Worm (Caenorhabditis elegans) whole organism, L1 larva: ENCODE measurements around the gene vha-17.

Experiments used
- C04F5.9 ChIP-seq: sonication (generic microtip); optimal IDR thresholded peaks from 2 replicates; lab custom pipeline; 2016; ENCODE audit warnings: missing genetic modification characterization, missing compliant biosample characterization
- C16A3.4 ChIP-seq: fragments of 150-350 bp; optimal IDR thresholded peaks from 2 replicates; lab custom pipeline; 2014; ENCODE audit warnings: missing biosample characterization, missing genetic modification characterization
- C34B4.2 ChIP-seq: sonication (generic microtip); optimal IDR thresholded peaks from 2 replicates; lab custom pipeline; 2017; ENCODE audit warnings: mild to moderate bottlenecking, missing genetic modification characterization, missing compliant biosample characterization
- Y116A8C.19 ChIP-seq: sonication (generic microtip); optimal IDR thresholded peaks from 2 replicates; lab custom pipeline; 2016; ENCODE audit warnings: missing compliant biosample characterization, missing genetic modification characterization, borderline replicate concordance
- aha-1 ChIP-seq: fragments of 150-350 bp; optimal IDR thresholded peaks from 2 replicates; lab custom pipeline; 2014; ENCODE audit warnings: missing biosample characterization, missing genetic modification characterization
- aly-2 ChIP-seq: fragments of 150-350 bp; optimal IDR thresholded peaks from 2 replicates; lab custom pipeline; 2014; ENCODE audit warnings: missing biosample characterization, missing genetic modification characterization
- ama-1 ChIP-seq: fragments of 150-350 bp; optimal IDR thresholded peaks from 2 replicates; lab custom pipeline; 2014
- ceh-8 ChIP-seq: fragments of 200-800 bp; sonication (Bioruptor generic); optimal IDR thresholded peaks from 2 replicates; lab custom pipeline; 2018; ENCODE audit warnings: mild to moderate bottlenecking, missing genetic modification characterization, moderate library complexity, missing compliant biosample characterization
- ceh-82 ChIP-seq, 3 experiments: fragments of 150-350 bp in 1 of 3; sonication (generic microtip) in 2 of 3; optimal IDR thresholded peaks; 2 replicates each; lab custom pipeline; 2014 to 2017; ENCODE audit warnings: missing biosample characterization in 3 of 3, missing genetic modification characterization in 3 of 3
- ceh-90 ChIP-seq: sonication (generic microtip); optimal IDR thresholded peaks from 2 replicates; lab custom pipeline; 2016; ENCODE audit warnings: missing genetic modification characterization, missing compliant biosample characterization
- ces-1 ChIP-seq: fragments of 150-350 bp; optimal IDR thresholded peaks from 2 replicates; lab custom pipeline; 2014; ENCODE audit warnings: missing biosample characterization, missing genetic modification reagents, missing genetic modification characterization
- efl-1 ChIP-seq, 4 experiments: fragments of 150-350 bp; optimal IDR thresholded peaks in 3 of 4; peaks in 1 of 4; 1 replicate in 1 of 4; 2 replicates in 3 of 4; lab custom pipeline; 2014; ENCODE audit warnings: missing biosample characterization in 2 of 4, missing genetic modification characterization in 2 of 4, missing genetic modification reagents in 2 of 4
- efl-3 ChIP-seq: fragments of 200-800 bp; sonication (Bioruptor generic); optimal IDR thresholded peaks from 2 replicates; lab custom pipeline; 2018; ENCODE audit warnings: mild to moderate bottlenecking, missing genetic modification characterization, missing compliant biosample characterization
- egl-13 ChIP-seq: sonication (generic microtip); optimal IDR thresholded peaks from 2 replicates; lab custom pipeline; 2016; ENCODE audit warnings: missing genotype, missing genetic modification reagents, missing genetic modification characterization, missing compliant biosample characterization
- egl-27 ChIP-seq, 2 experiments: fragments of 150-350 bp in 1 of 2; sonication (generic microtip); optimal IDR thresholded peaks; 3 replicates each; lab custom pipeline; 2017 to 2018; ENCODE audit warnings: missing biosample characterization in 2 of 2, missing genetic modification characterization in 2 of 2, missing genetic modification reagents in 2 of 2
- elt-2 ChIP-seq: sonication (generic microtip); optimal IDR thresholded peaks from 2 replicates; lab custom pipeline; 2016; ENCODE audit warnings: missing genetic modification characterization, mild to moderate bottlenecking, inconsistent platforms, missing compliant biosample characterization, missing genetic modification reagents
- ets-5 ChIP-seq: fragments of 200-800 bp; sonication (Bioruptor generic); IDR thresholded peaks from 2 replicates; pipeline ENCODE4 v1.3.6; 2022; ENCODE audit warnings: missing genetic modification characterization, missing compliant biosample characterization
- fkh-10 ChIP-seq: sonication (generic microtip); optimal IDR thresholded peaks from 2 replicates; lab custom pipeline; 2017; ENCODE audit warnings: missing biosample characterization, missing genetic modification reagents, missing genetic modification characterization
- grh-1 ChIP-seq: fragments of 200-800 bp; sonication (Bioruptor generic); IDR thresholded peaks from 2 replicates; pipeline ENCODE4 v1.3.6; 2022; ENCODE audit warnings: missing genetic modification reagents, missing genetic modification characterization, missing compliant biosample characterization
- hlh-17 ChIP-seq: fragments of 200-800 bp; sonication (Bioruptor generic); optimal IDR thresholded peaks from 2 replicates; lab custom pipeline; 2018; ENCODE audit warnings: missing genetic modification characterization, mild to moderate bottlenecking, missing compliant biosample characterization, moderate library complexity, borderline replicate concordance
- hlh-4 ChIP-seq: sonication (generic microtip); optimal IDR thresholded peaks from 2 replicates; lab custom pipeline; 2016; ENCODE audit warnings: mild to moderate bottlenecking, missing genetic modification characterization, missing compliant biosample characterization
- hpl-2 ChIP-seq: fragments of 150-350 bp; optimal IDR thresholded peaks from 2 replicates; lab custom pipeline; 2014; ENCODE audit warnings: missing biosample characterization, missing genetic modification reagents, missing genetic modification characterization
- irx-1 ChIP-seq: sonication (generic microtip); optimal IDR thresholded peaks from 2 replicates; lab custom pipeline; 2016; ENCODE audit warnings: missing genetic modification characterization, missing compliant biosample characterization
- isw-1 ChIP-seq: fragments of 200-800 bp; sonication (Bioruptor generic); IDR thresholded peaks from 2 replicates; pipeline ENCODE4 v1.3.6; 2022; ENCODE audit warnings: missing genetic modification characterization, missing compliant biosample characterization
- jun-1 ChIP-seq: fragments of 150-350 bp; optimal IDR thresholded peaks from 2 replicates; lab custom pipeline; 2014; ENCODE audit warnings: missing biosample characterization, missing genetic modification reagents, missing genetic modification characterization
- lin-15B ChIP-seq: fragments of 150-350 bp; sonication (generic microtip); optimal IDR thresholded peaks from 3 replicates; lab custom pipeline; 2014; ENCODE audit warnings: missing biosample characterization, missing genetic modification characterization
- lin-39 ChIP-seq: fragments of 150-350 bp; optimal IDR thresholded peaks from 2 replicates; lab custom pipeline; 2014; ENCODE audit warnings: missing biosample characterization, missing genetic modification reagents, missing genetic modification characterization
- lsy-2 ChIP-seq, 2 experiments: fragments of 150-350 bp; optimal IDR thresholded peaks; 2 replicates each; lab custom pipeline; 2014; ENCODE audit warnings: missing biosample characterization in 2 of 2, missing genetic modification characterization in 2 of 2
- mdl-1 ChIP-seq, 2 experiments: fragments of 150-350 bp; optimal IDR thresholded peaks; 2 replicates each; lab custom pipeline; 2014 to 2017; ENCODE audit warnings: missing biosample characterization in 2 of 2, missing genetic modification characterization in 2 of 2, inconsistent platforms in 1 of 2
- mep-1 ChIP-seq: fragments of 150-350 bp; optimal IDR thresholded peaks from 2 replicates; lab custom pipeline; 2014; ENCODE audit warnings: missing biosample characterization, missing genetic modification characterization
- nhr-19 ChIP-seq: fragments of 200-800 bp; sonication (Bioruptor generic); conservative IDR thresholded peaks from 2 replicates; pipeline ENCODE4 v1.3.6; 2022; ENCODE audit warnings: missing genetic modification characterization, missing compliant biosample characterization
- nhr-237 ChIP-seq: fragments of 150-350 bp; optimal IDR thresholded peaks from 2 replicates; lab custom pipeline; 2014; ENCODE audit warnings: missing biosample characterization, missing genetic modification characterization
- nhr-28 ChIP-seq: fragments of 150-350 bp; optimal IDR thresholded peaks from 2 replicates; lab custom pipeline; 2014; ENCODE audit warnings: missing biosample characterization, missing genetic modification characterization
- nhr-47 ChIP-seq: sonication (generic microtip); optimal IDR thresholded peaks from 2 replicates; lab custom pipeline; 2016; ENCODE audit warnings: mild to moderate bottlenecking, missing genetic modification characterization, moderate library complexity, missing compliant biosample characterization
- nhr-71 ChIP-seq: sonication (generic microtip); optimal IDR thresholded peaks from 2 replicates; lab custom pipeline; 2016; ENCODE audit warnings: mild to moderate bottlenecking, missing genetic modification characterization, moderate library complexity, missing compliant biosample characterization
- nhr-76 ChIP-seq: sonication (generic microtip); optimal IDR thresholded peaks from 2 replicates; lab custom pipeline; 2017; ENCODE audit warnings: missing biosample characterization, missing genetic modification characterization
- nhr-77 ChIP-seq: fragments of 150-350 bp; optimal IDR thresholded peaks from 2 replicates; lab custom pipeline; 2014; ENCODE audit warnings: missing biosample characterization, missing genetic modification characterization
- nhr-84 ChIP-seq: sonication (generic microtip); optimal IDR thresholded peaks from 2 replicates; lab custom pipeline; 2017; ENCODE audit warnings: missing biosample characterization, missing genetic modification characterization
- nhr-85 ChIP-seq: sonication (generic microtip); peaks from one replicate; lab custom pipeline; 2016; ENCODE audit warnings: missing genetic modification characterization, inconsistent platforms, missing compliant biosample characterization
- nhr-90 ChIP-seq: sonication (generic microtip); optimal IDR thresholded peaks from 2 replicates; lab custom pipeline; 2016; ENCODE audit warnings: mild to moderate bottlenecking, missing genetic modification characterization, missing compliant biosample characterization; ENCODE audit not compliant: poor library complexity
- pag-3 ChIP-seq: sonication (generic microtip); optimal IDR thresholded peaks from 2 replicates; lab custom pipeline; 2017; ENCODE audit warnings: missing genetic modification characterization, mild to moderate bottlenecking, missing compliant biosample characterization, antibody characterized with exemption, borderline replicate concordance; ENCODE audit not compliant: insufficient read depth
- pqm-1 ChIP-seq: sonication (generic microtip); optimal IDR thresholded peaks from 3 replicates; lab custom pipeline; 2017; ENCODE audit warnings: missing biosample characterization, missing genetic modification characterization
- snu-23 ChIP-seq: sonication (generic microtip); optimal IDR thresholded peaks from 2 replicates; lab custom pipeline; 2016; ENCODE audit warnings: missing genetic modification characterization, missing compliant biosample characterization
- sox-4 ChIP-seq: sonication (generic microtip); optimal IDR thresholded peaks from 2 replicates; lab custom pipeline; 2016; ENCODE audit warnings: missing genetic modification characterization, missing compliant biosample characterization
- tbx-2 ChIP-seq: sonication (generic microtip); optimal IDR thresholded peaks from 2 replicates; lab custom pipeline; 2016; ENCODE audit warnings: missing genetic modification characterization, missing compliant biosample characterization
- unc-130 ChIP-seq: fragments of 150-350 bp; optimal IDR thresholded peaks from 2 replicates; lab custom pipeline; 2017; ENCODE audit warnings: missing biosample characterization, missing genetic modification characterization, inconsistent platforms
- unc-30 ChIP-seq: sonication (generic microtip); optimal IDR thresholded peaks from 2 replicates; lab custom pipeline; 2017; ENCODE audit warnings: missing biosample characterization, missing genetic modification characterization
- zag-1 ChIP-seq: fragments of 150-350 bp; optimal IDR thresholded peaks from 2 replicates; lab custom pipeline; 2014; ENCODE audit warnings: missing biosample characterization, missing genetic modification characterization
- zip-4 ChIP-seq: fragments of 200-800 bp; sonication (Bioruptor generic); optimal IDR thresholded peaks from 2 replicates; lab custom pipeline; 2018; ENCODE audit warnings: mild to moderate bottlenecking, missing genetic modification characterization, moderate library complexity, missing compliant biosample characterization
- ztf-4 ChIP-seq: fragments of 150-350 bp; optimal IDR thresholded peaks from 2 replicates; lab custom pipeline; 2014; ENCODE audit warnings: missing biosample characterization, missing genetic modification characterization

vha-17 gene

DNA sequence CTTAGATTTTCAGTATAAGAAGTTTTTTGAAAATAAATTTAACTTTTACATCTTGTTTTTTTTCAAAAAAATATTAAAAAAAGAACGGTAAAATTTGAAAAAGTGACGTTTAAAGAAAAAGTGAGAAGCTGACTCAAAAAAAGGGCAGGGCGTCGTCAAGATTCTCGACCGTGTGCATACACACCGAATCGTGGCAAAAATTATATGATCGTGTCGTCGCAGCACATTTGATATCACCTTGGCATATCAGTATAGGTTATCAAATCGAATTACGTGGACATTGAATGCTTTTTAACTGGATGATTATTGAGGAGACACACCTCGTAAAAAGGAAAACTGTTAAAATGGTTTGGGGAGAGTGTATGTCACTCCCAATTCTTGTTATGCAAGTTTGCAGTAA is 11.4 kb downstream of the vha-17 start:
- TF ChIP-seq elt-2 (tag; lab: Kevin White, UChicago), result peak; percentile 47
- TF ChIP-seq nhr-90 (tag; lab: Kevin White, UChicago), result peak; percentile 5
- no peak for TF ChIP-seq tbx-2 (tag; lab: Kevin White, UChicago)
- TF ChIP-seq efl-1 (optimal IDR thresholded peaks at IDR 0.05; lab: Kevin White, UChicago), result no peak
- peak in 1 of 2 experiments; percentile 41 for TF ChIP-seq efl-1 (GFP tag; optimal IDR thresholded peaks at IDR 0.05 in 1 of 2; lab: Kevin White, UChicago)
- peak; percentile 45 for TF ChIP-seq ama-1 (lab: Kevin White, UChicago)
- TF ChIP-seq lin-15B (tag; lab: Kevin White, UChicago), result no peak
- TF ChIP-seq hpl-2 (GFP tag; lab: Kevin White, UChicago), result no peak

DNA sequence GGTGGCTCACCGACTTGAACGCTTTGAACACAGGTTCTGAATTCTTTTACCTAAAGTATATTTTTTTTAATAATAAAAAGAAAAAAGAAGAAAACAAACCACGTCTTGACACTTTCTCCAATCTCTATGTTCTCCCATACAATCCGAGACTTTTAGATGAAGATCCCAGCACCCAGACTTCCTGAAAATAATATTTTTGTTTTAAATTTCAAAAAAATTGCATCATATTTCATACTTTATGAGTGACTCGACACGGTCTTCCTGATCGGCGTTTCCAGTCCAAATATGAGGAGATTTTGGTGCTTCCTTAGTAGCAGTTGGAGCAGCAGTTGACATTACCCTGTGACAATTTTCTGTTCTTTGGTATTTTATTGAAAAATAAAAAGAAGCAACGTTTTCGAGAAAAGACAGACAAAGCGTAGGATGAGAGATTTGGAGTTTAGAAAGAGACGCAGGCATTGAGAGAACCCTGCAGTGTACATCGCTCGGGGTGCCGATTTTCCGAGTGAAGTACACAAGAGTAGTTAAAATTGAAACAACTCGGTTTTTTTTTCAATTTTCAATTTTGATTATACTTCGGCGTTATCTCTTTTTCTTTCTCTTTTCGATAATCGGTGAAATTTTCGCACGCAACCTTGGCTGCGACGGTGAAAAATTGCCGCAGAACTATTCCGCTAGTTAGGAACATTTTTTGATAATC is 14.1 kb downstream of the vha-17 start, which contains the start of the genes coa-4 and T20D3.14:
TSS of gene coa-4 (minus strand) at position 51 of the 700 bp plus-strand sequence.
TSS of gene T20D3.14 (minus strand) at position 358 of the 700 bp plus-strand sequence.
- TF ChIP-seq nhr-77 (tag; lab: Kevin White, UChicago), result peak; percentile 11
- TF ChIP-seq hpl-2 (GFP tag; lab: Kevin White, UChicago), result no peak
- no peak for TF ChIP-seq zip-4 (GFP tag; lab: Kevin White, UChicago)
- TF ChIP-seq jun-1 (tag; lab: Kevin White, UChicago), result no peak
- TF ChIP-seq ceh-8, result no peak
- TF ChIP-seq aly-2, result no peak
- TF ChIP-seq zag-1 (tag; lab: Kevin White, UChicago), result no peak
- TF ChIP-seq nhr-47 (tag; lab: Kevin White, UChicago), result peak; percentile 43
- TF ChIP-seq C04F5.9 (tag; lab: Kevin White, UChicago), result no peak
- TF ChIP-seq nhr-90 (tag; lab: Kevin White, UChicago), result no peak
- no peak for TF ChIP-seq grh-1
- TF ChIP-seq unc-30 (tag; lab: Kevin White, UChicago), result no peak
- TF ChIP-seq isw-1, result no peak
- no peak for TF ChIP-seq aha-1 (tag; lab: Kevin White, UChicago)
- TF ChIP-seq nhr-28 (tag; lab: Kevin White, UChicago), result no peak
- TF ChIP-seq efl-3 (GFP tag; lab: Kevin White, UChicago), result no peak
- peak; percentile 9 for TF ChIP-seq irx-1 (tag; lab: Kevin White, UChicago)
- no peak for TF ChIP-seq unc-130
- TF ChIP-seq lin-39, result no peak
- no peak for TF ChIP-seq pqm-1 (tag; lab: Kevin White, UChicago)
- peak; percentile 55 for TF ChIP-seq nhr-85 (tag; lab: Kevin White, UChicago)
- TF ChIP-seq pag-3 (tag; lab: Kevin White, UChicago), result no peak
- peak; percentile 38 for TF ChIP-seq C16A3.4 (tag; lab: Kevin White, UChicago)
- TF ChIP-seq mep-1 (tag; lab: Kevin White, UChicago), result peak; percentile 41
- no peak for TF ChIP-seq hlh-17 (GFP tag; lab: Kevin White, UChicago)
- no peak for TF ChIP-seq ztf-4 (tag; lab: Kevin White, UChicago)
- TF ChIP-seq nhr-84 (tag; lab: Kevin White, UChicago), result no peak
- no peak for TF ChIP-seq fkh-10
- TF ChIP-seq ceh-82 (tag; optimal IDR thresholded peaks at IDR 0.05; lab: Kevin White, UChicago), result peak in 2 of 3 experiments; percentile 6 to 26
- no peak for TF ChIP-seq Y116A8C.19 (tag; lab: Kevin White, UChicago)
- TF ChIP-seq nhr-237, result no peak
- no peak for TF ChIP-seq C34B4.2 (tag; lab: Kevin White, UChicago)
- TF ChIP-seq mdl-1 (tag; optimal IDR thresholded peaks at IDR 0.05; lab: Kevin White, UChicago), result peak in 1 of 2 experiments; percentile 54
- no peak; the same call in none of the 2 replicates for TF ChIP-seq nhr-19
- no peak for TF ChIP-seq sox-4 (tag; lab: Kevin White, UChicago)
- TF ChIP-seq nhr-76 (tag; lab: Kevin White, UChicago), result no peak
- TF ChIP-seq lsy-2 (tag; optimal IDR thresholded peaks at IDR 0.05; lab: Kevin White, UChicago), result peak; percentile 53 to 58
- TF ChIP-seq egl-27 (tag; optimal IDR thresholded peaks at IDR 0.05; lab: Kevin White, UChicago), result no peak
- TF ChIP-seq ceh-90 (tag; lab: Kevin White, UChicago), result no peak
- no peak for TF ChIP-seq egl-13 (tag; lab: Kevin White, UChicago)
- TF ChIP-seq ets-5, result no peak
- peak; percentile 75 for TF ChIP-seq snu-23
- no peak for TF ChIP-seq hlh-4 (tag; lab: Kevin White, UChicago)
- TF ChIP-seq nhr-71 (tag; lab: Kevin White, UChicago), result peak; percentile 71
- no peak for TF ChIP-seq ces-1
